Fruit fly (Drosophila melanogaster) whole organism, embryonic: ENCODE data around the gene salr.

ENCODE experiments used
- Ada2b ChIP-seq: fragments of 200-800 bp; sonication (Bioruptor generic); IDR thresholded peaks from 2 replicates; pipeline ENCODE4 v1.3.6; 2022; ENCODE audit warnings: missing biosample characterization, missing genetic modification characterization
- CG10979 ChIP-seq: fragments of 200-800 bp; sonication (Bioruptor generic); optimal IDR thresholded peaks from 2 replicates; lab custom pipeline; 2018; ENCODE audit warnings: missing biosample characterization, mild to moderate bottlenecking, missing genetic modification characterization, moderate library complexity
- CG11085 ChIP-seq: fragments of 200-800 bp; sonication (Bioruptor generic); IDR thresholded peaks from 2 replicates; pipeline ENCODE4 v1.3.6; 2022; ENCODE audit warnings: missing biosample characterization, missing genetic modification characterization
- CG11247 ChIP-seq: fragments of 200-800 bp; sonication (Bioruptor generic); IDR thresholded peaks from 2 replicates; pipeline ENCODE4 v1.3.6; 2022; ENCODE audit warnings: missing biosample characterization, missing genetic modification characterization
- CG14710 ChIP-seq: fragments of 200-800 bp; sonication (Bioruptor generic); optimal IDR thresholded peaks from 3 replicates; lab custom pipeline; 2019; ENCODE audit warnings: missing biosample characterization, mild to moderate bottlenecking, missing genetic modification characterization, moderate library complexity
- CG15601 ChIP-seq: fragments of 200-800 bp; sonication (Bioruptor generic); optimal IDR thresholded peaks from 3 replicates; lab custom pipeline; 2019; ENCODE audit warnings: missing biosample characterization, mild to moderate bottlenecking, missing genetic modification characterization, moderate library complexity
- CG16815 ChIP-seq: fragments of 200-800 bp; sonication (Bioruptor generic); optimal IDR thresholded peaks from 3 replicates; lab custom pipeline; 2017; ENCODE audit warnings: missing biosample characterization, mild to moderate bottlenecking, missing genetic modification characterization
- CG16863 ChIP-seq: fragments of 200-800 bp; sonication (Bioruptor generic); optimal IDR thresholded peaks from 3 replicates; lab custom pipeline; 2016; ENCODE audit warnings: missing biosample characterization, missing genetic modification characterization
- CG2120 ChIP-seq: fragments of 200-800 bp; sonication (Bioruptor generic); optimal IDR thresholded peaks from 3 replicates; lab custom pipeline; 2016; ENCODE audit warnings: missing biosample characterization, missing genetic modification characterization
- CG31224 ChIP-seq: fragments of 200-800 bp; sonication (Bioruptor generic); IDR thresholded peaks from 2 replicates; pipeline ENCODE4 v1.3.6; 2022; ENCODE audit warnings: missing biosample characterization, missing genetic modification characterization
- CG4424 ChIP-seq: fragments of 200-800 bp; sonication (Bioruptor generic); optimal IDR thresholded peaks from 3 replicates; lab custom pipeline; 2016; ENCODE audit warnings: missing biosample characterization, missing genetic modification characterization
- CG8388 ChIP-seq: fragments of 200-800 bp; sonication (Bioruptor generic); optimal IDR thresholded peaks from 2 replicates; lab custom pipeline; 2019; ENCODE audit warnings: missing biosample characterization, mild to moderate bottlenecking, missing genetic modification characterization, moderate library complexity
- CG9437 ChIP-seq: fragments of 200-800 bp; sonication (Bioruptor generic); optimal IDR thresholded peaks from 2 replicates; lab custom pipeline; 2018; ENCODE audit warnings: missing biosample characterization, mild to moderate bottlenecking, missing genetic modification characterization
- CG9727 ChIP-seq: fragments of 200-800 bp; sonication (Bioruptor generic); optimal IDR thresholded peaks from 3 replicates; lab custom pipeline; 2017; ENCODE audit warnings: missing biosample characterization, mild to moderate bottlenecking, missing genetic modification characterization
- CrebB ChIP-seq: fragments of 200-800 bp; sonication (Bioruptor generic); optimal IDR thresholded peaks from 3 replicates; lab custom pipeline; 2018; ENCODE audit warnings: missing biosample characterization, mild to moderate bottlenecking, missing genetic modification characterization
- D ChIP-seq, 2 experiments: fragments of 200-800 bp in 1 of 2; fragments of >200 bp in 1 of 2; sonication (Bioruptor generic) in 1 of 2; optimal IDR thresholded peaks; 2 replicates in 1 of 2; 3 replicates in 1 of 2; lab custom pipeline; 2017; ENCODE audit warnings: mild to moderate bottlenecking in 1 of 2, missing biosample characterization in 1 of 2, missing genetic modification characterization in 1 of 2, missing genetic modification reagents in 1 of 2
- Fer3 ChIP-seq: fragments of 200-800 bp; sonication (Bioruptor generic); optimal IDR thresholded peaks from 2 replicates; lab custom pipeline; 2018; ENCODE audit warnings: missing biosample characterization, mild to moderate bottlenecking, missing genetic modification characterization, moderate library complexity
- H2.0 ChIP-seq: fragments of 200-800 bp; sonication (Bioruptor generic); IDR thresholded peaks from 2 replicates; pipeline ENCODE4 v1.3.6; 2022; ENCODE audit warnings: missing biosample characterization, missing genetic modification characterization
- Hr51 ChIP-seq, 2 experiments: fragments of 200-800 bp; sonication (Bioruptor generic); optimal IDR thresholded peaks; 2 replicates in 1 of 2; 3 replicates in 1 of 2; lab custom pipeline; 2016 to 2018; ENCODE audit warnings: missing biosample characterization in 2 of 2, missing genetic modification characterization in 2 of 2, mild to moderate bottlenecking in 1 of 2, moderate library complexity in 1 of 2
- Mes4 ChIP-seq: fragments of 200-800 bp; sonication (Bioruptor generic); optimal IDR thresholded peaks from 2 replicates; lab custom pipeline; 2016; ENCODE audit warnings: missing biosample characterization, missing genetic modification characterization
- Opbp ChIP-seq: fragments of 200-800 bp; sonication (Bioruptor generic); IDR thresholded peaks from 3 replicates; pipeline ENCODE4 v1.3.6; 2022; ENCODE audit warnings: missing biosample characterization, missing genetic modification characterization; ENCODE audit not compliant: partially characterized antibody
- Ptx1 ChIP-seq: fragments of 200-800 bp; sonication (Bioruptor generic); IDR thresholded peaks from 2 replicates; pipeline ENCODE4 v1.3.6; 2022; ENCODE audit warnings: missing biosample characterization, missing genetic modification characterization
- Vsx1 ChIP-seq: fragments of 200-800 bp; sonication (Bioruptor generic); optimal IDR thresholded peaks from 2 replicates; lab custom pipeline; 2017; ENCODE audit warnings: missing biosample characterization, mild to moderate bottlenecking, missing genetic modification characterization, missing genetic modification reagents
- al ChIP-seq: fragments of 200-800 bp; sonication (Bioruptor generic); IDR thresholded peaks from 2 replicates; pipeline ENCODE4 v1.3.6; 2022; ENCODE audit warnings: missing biosample characterization, missing genetic modification characterization
- amos ChIP-seq: fragments of 200-800 bp; sonication (Bioruptor generic); IDR thresholded peaks from 2 replicates; pipeline ENCODE4 v1.3.6; 2022; ENCODE audit warnings: missing biosample characterization, missing genetic modification characterization; ENCODE audit not compliant: partially characterized antibody
- ap ChIP-seq: fragments of 200-800 bp; sonication (Bioruptor generic); IDR thresholded peaks from 2 replicates; pipeline ENCODE4 v1.3.6; 2022; ENCODE audit warnings: missing biosample characterization, missing genetic modification characterization
- dmrt99B ChIP-seq: fragments of 200-800 bp; sonication (Bioruptor generic); optimal IDR thresholded peaks from 2 replicates; lab custom pipeline; 2018; ENCODE audit warnings: missing biosample characterization, mild to moderate bottlenecking, missing genetic modification characterization, moderate library complexity
- dysf ChIP-seq: fragments of 200-800 bp; sonication (Bioruptor generic); IDR thresholded peaks from 3 replicates; pipeline ENCODE4 v1.3.6; 2022; ENCODE audit warnings: missing biosample characterization, missing genetic modification characterization
- ewg ChIP-seq: fragments of 200-800 bp; sonication (Bioruptor generic); optimal IDR thresholded peaks from 3 replicates; lab custom pipeline; 2017; ENCODE audit warnings: mild to moderate bottlenecking, missing biosample characterization, missing genetic modification reagents, missing genetic modification characterization
- gt ChIP-seq: fragments of 200-800 bp; sonication (Bioruptor generic); IDR thresholded peaks from 2 replicates; pipeline ENCODE4 v1.3.6; 2022; ENCODE audit warnings: missing biosample characterization, missing genetic modification characterization
- lilli ChIP-seq: fragments of 200-800 bp; sonication (Bioruptor generic); optimal IDR thresholded peaks from 3 replicates; lab custom pipeline; 2016; ENCODE audit warnings: missing biosample characterization, missing genetic modification characterization
- lov ChIP-seq, 2 experiments: fragments of 200-800 bp in 1 of 2; fragments of >200 bp in 1 of 2; sonication (Bioruptor generic) in 1 of 2; IDR thresholded peaks in 1 of 2; optimal IDR thresholded peaks in 1 of 2; 2 replicates in 1 of 2; 3 replicates in 1 of 2; pipeline versions ENCODE4 v1.3.6 to Lab custom; 2017 to 2022; ENCODE audit warnings: missing biosample characterization in 1 of 2, missing genetic modification characterization in 1 of 2
- nerfin-1 ChIP-seq: fragments of 200-800 bp; sonication (Bioruptor generic); optimal IDR thresholded peaks from 3 replicates; lab custom pipeline; 2019; ENCODE audit warnings: missing biosample characterization, mild to moderate bottlenecking, missing genetic modification characterization, moderate library complexity
- pfk ChIP-seq: fragments of 200-800 bp; sonication (Bioruptor generic); optimal IDR thresholded peaks from 2 replicates; lab custom pipeline; 2018; ENCODE audit warnings: missing biosample characterization, mild to moderate bottlenecking, missing genetic modification characterization, moderate library complexity
- prd ChIP-seq, 3 experiments: fragments of >200 bp in 2 of 3; fragments of 200-800 bp in 1 of 3; sonication (Bioruptor generic) in 1 of 3; optimal IDR thresholded peaks in 2 of 3; IDR thresholded peaks in 1 of 3; 2 replicates in 2 of 3; 3 replicates in 1 of 3; pipeline versions ENCODE4 v1.3.6 to Lab custom; 2017 to 2022; ENCODE audit warnings: missing biosample characterization in 1 of 3, missing genetic modification characterization in 1 of 3
- row ChIP-seq: fragments of 200-800 bp; sonication (Bioruptor generic); IDR thresholded peaks from 3 replicates; pipeline ENCODE4 v1.3.6; 2022; ENCODE audit warnings: missing biosample characterization, missing genetic modification characterization
- scrt ChIP-seq: fragments of 200-800 bp; sonication (Bioruptor generic); optimal IDR thresholded peaks from 2 replicates; lab custom pipeline; 2018; ENCODE audit warnings: missing biosample characterization, mild to moderate bottlenecking, missing genetic modification characterization, moderate library complexity
- slbo ChIP-seq: fragments of 200-800 bp; sonication (Bioruptor generic); IDR thresholded peaks from 2 replicates; pipeline ENCODE4 v1.3.6; 2022; ENCODE audit warnings: missing biosample characterization, missing genetic modification characterization
- ssp ChIP-seq: fragments of 200-800 bp; sonication (Bioruptor generic); IDR thresholded peaks from 2 replicates; pipeline ENCODE4 v1.3.6; 2022; ENCODE audit warnings: missing biosample characterization, missing genetic modification characterization
- tin ChIP-seq: fragments of 200-800 bp; sonication (Bioruptor generic); optimal IDR thresholded peaks from 3 replicates; lab custom pipeline; 2016; ENCODE audit warnings: missing biosample characterization, missing genetic modification characterization
- tx ChIP-seq: fragments of 200-800 bp; sonication (Bioruptor generic); optimal IDR thresholded peaks from 2 replicates; lab custom pipeline; 2016; ENCODE audit warnings: missing biosample characterization, missing genetic modification characterization

Gene salr

dm6 chr2L:11331668-11332262 is 26.9 kb upstream of the salr start (continued):
- TF ChIP-seq tx (peak; percentile 10), CG16863 (peak; percentile 50), CG9437 (peak; percentile 37), amos (GFP tag; lab: Robert Waterston, UW) (no peak), CG16815 (GFP tag; lab: Kevin White, UChicago) (no peak), Ptx1 (peak; percentile 59), Hr51 (GFP tag; optimal IDR thresholded peaks at IDR 0.05; lab: Kevin White, UChicago) (peak in 1 of 2 experiments; percentile 47), D (optimal IDR thresholded peaks at IDR 0.05; lab: Kevin White, UChicago) (no peak), D (GFP tag; optimal IDR thresholded peaks at IDR 0.05; lab: Kevin White, UChicago) (peak; percentile 32), ssp (GFP tag; lab: Robert Waterston, UW) (peak; percentile 36), CG31224 (GFP tag; lab: Robert Waterston, UW) (0 out of 2 replicates have a peak, but pooled peaks have one; percentile 23), scrt (GFP tag; lab: Kevin White, UChicago) (no peak), gt (GFP tag; lab: Robert Waterston, UW) (no peak), CG14710 (tag; lab: Kevin White, UChicago) (peak; percentile 56), ewg (GFP tag; lab: Kevin White, UChicago) (peak; percentile 26), Opbp (GFP tag; lab: Robert Waterston, UW) (no peak), CG2120 (GFP tag; lab: Kevin White, UChicago) (peak; percentile 38), H2.0 (GFP tag; lab: Robert Waterston, UW) (peak; percentile 41; the same call in 1 of the 2 replicates), row (GFP tag; lab: Robert Waterston, UW) (peak; percentile 65), Fer3 (tag; lab: Kevin White, UChicago) (peak; percentile 29), dmrt99B (peak; percentile 64), lilli (GFP tag; lab: Kevin White, UChicago) (peak; percentile 27), CrebB (tag; lab: Kevin White, UChicago) (no peak), prd (optimal IDR thresholded peaks at IDR 0.05; lab: Kevin White, UChicago) (no peak), prd (GFP tag; IDR thresholded peaks at IDR 0.05; lab: Robert Waterston, UW) (peak; percentile 71; the same call in 2 of the 3 replicates), Vsx1 (GFP tag; lab: Kevin White, UChicago) (peak; percentile 40), dysf (GFP tag; lab: Robert Waterston, UW) (peak; percentile 68), al (GFP tag; lab: Robert Waterston, UW) (0 out of 2 replicates have a peak, but pooled peaks have one; percentile 12), CG11085 (0 out of 2 replicates have a peak, but pooled peaks have one; percentile 8), CG4424 (peak; percentile 55), lov (optimal IDR thresholded peaks at IDR 0.05; lab: Kevin White, UChicago) (no peak), lov (GFP tag; IDR thresholded peaks at IDR 0.05; lab: Robert Waterston, UW) (0 out of 3 replicates have a peak, but pooled peaks have one; percentile 45), CG11247 (GFP tag; lab: Robert Waterston, UW) (peak; percentile 11; the same call in 1 of the 2 replicates), CG8388 (GFP tag; lab: Kevin White, UChicago) (peak; percentile 49), CG15601 (tag; lab: Kevin White, UChicago) (peak; percentile 14), nerfin-1 (peak; percentile 35), Ada2b (peak; percentile 55; the same call in 1 of the 2 replicates), slbo (peak; percentile 27; the same call in 1 of the 2 replicates), ap (peak; percentile 38; the same call in 1 of the 2 replicates), pfk (GFP tag; lab: Kevin White, UChicago) (no peak), tin (GFP tag; lab: Kevin White, UChicago) (peak; percentile 36), CG9727 (GFP tag; lab: Kevin White, UChicago) (peak; percentile 47), CG10979 (tag; lab: Kevin White, UChicago) (peak; percentile 70), Mes4 (GFP tag; lab: Kevin White, UChicago) (peak; percentile 38)
